Worm (Caenorhabditis elegans): ENCODE measurements around the gene cyp-33E2.

- TF ChIP-seq pha-4 (tag; optimal IDR thresholded peaks at IDR 0.05): no peak
- TF ChIP-seq unc-62 (GFP tag; optimal IDR thresholded peaks at IDR 0.05): no peak
- TF ChIP-seq ces-1 (GFP tag; optimal IDR thresholded peaks at IDR 0.05): no peak
- TF ChIP-seq sptf-1 (tag; optimal IDR thresholded peaks at IDR 0.05): no peak
- TF ChIP-seq nhr-237 (tag; optimal IDR thresholded peaks at IDR 0.05): no peak
- no peak for TF ChIP-seq ham-2 (GFP tag; optimal IDR thresholded peaks at IDR 0.05)
Observed at ce11 chrIV:8611886-8612542, at the start of gene cyp-33E2, which contains the start of gene F42A9.17.
